Fruit fly (Drosophila melanogaster): Measurements from ENCODE around the gene CG32277.

dm6 chr3L:3192333-3192894, 12.8 kb downstream of the CG32277 start, which contains the start of gene CG14965:
- TF ChIP-seq CG11723 (GFP tag; optimal IDR thresholded peaks at IDR 0.05) (no peak), lov (optimal IDR thresholded peaks at IDR 0.05) (no peak), lov (GFP tag; IDR thresholded peaks at IDR 0.05) (no peak), bbx (GFP tag; IDR thresholded peaks at IDR 0.05; ENCODE audit: partially characterized antibody) (peak; percentile 79), zf30C (GFP tag; optimal IDR thresholded peaks at IDR 0.05) (no peak), psq (GFP tag; optimal IDR thresholded peaks at IDR 0.05) (no peak), so (GFP tag; IDR thresholded peaks at IDR 0.05) (no peak)

Measured in whole organism, embryonic.